Fruit fly (Drosophila melanogaster): ENCODE measurements around the gene CG7488.
A peak's percentile ranks its signal among the peaks of the same experiment; 100 is the strongest.

CG7488 gene

dm6 chr3R:12985828-12986530 is 9.4 kb upstream of the CG7488 start, which contains the start of gene CG31342 (continued):
- TF ChIP-seq sug (tag; optimal IDR thresholded peaks at IDR 0.05) (peak; percentile 54), CG15479 (GFP tag; optimal IDR thresholded peaks at IDR 0.05) (no peak), dm (GFP tag; optimal IDR thresholded peaks at IDR 0.05) (peak; percentile 46), CG17361 (GFP tag; IDR thresholded peaks at IDR 0.05) (no peak), CG4328 (GFP tag; optimal IDR thresholded peaks at IDR 0.05) (peak; percentile 6), CG9727 (GFP tag; optimal IDR thresholded peaks at IDR 0.05) (no peak), pita (GFP tag; optimal IDR thresholded peaks at IDR 0.05) (no peak), unpg (GFP tag; optimal IDR thresholded peaks at IDR 0.05) (no peak), CG8944 (GFP tag; optimal IDR thresholded peaks at IDR 0.05) (no peak), lilli (GFP tag; optimal IDR thresholded peaks at IDR 0.05) (peak; percentile 46), grn (GFP tag; optimal IDR thresholded peaks at IDR 0.05) (no peak), fd64A (GFP tag; optimal IDR thresholded peaks at IDR 0.05) (no peak), Camta (GFP tag; optimal IDR thresholded peaks at IDR 0.05) (no peak), CG10654 (GFP tag; optimal IDR thresholded peaks at IDR 0.05) (no peak), CG6813 (GFP tag; optimal IDR thresholded peaks at IDR 0.05) (no peak), maf-S (GFP tag; optimal IDR thresholded peaks at IDR 0.05) (no peak), fd96Cb (tag; optimal IDR thresholded peaks at IDR 0.05) (no peak), Nf-YA (GFP tag; IDR thresholded peaks at IDR 0.05) (0 out of 2 replicates have a peak, but pooled peaks have one; percentile 12), jigr1 (GFP tag; IDR thresholded peaks at IDR 0.05) (no peak), MBD-R2 (GFP tag; IDR thresholded peaks at IDR 0.05) (peak; percentile 50; the same call in 1 of the 2 replicates), B-H2 (GFP tag; optimal IDR thresholded peaks at IDR 0.05) (no peak), ash1 (GFP tag; optimal IDR thresholded peaks at IDR 0.05) (no peak), CG32772 (GFP tag; IDR thresholded peaks at IDR 0.05) (no peak), CG2202 (tag; optimal IDR thresholded peaks at IDR 0.05) (peak; percentile 2), CG8290 (GFP tag; optimal IDR thresholded peaks at IDR 0.05) (no peak), CG8290 (tag; optimal IDR thresholded peaks at IDR 0.05) (no peak), TFAM (GFP tag; optimal IDR thresholded peaks at IDR 0.05) (no peak), HLHmδ (GFP tag; optimal IDR thresholded peaks at IDR 0.05) (no peak), GATAe (GFP tag; conservative IDR thresholded peaks at IDR 0.05) (no peak), ci (GFP tag; IDR thresholded peaks at IDR 0.05) (peak; percentile 25; the same call in 1 of the 3 replicates), CG7745 (tag; optimal IDR thresholded peaks at IDR 0.05) (no peak), Aef1 (GFP tag; IDR thresholded peaks at IDR 0.05) (no peak), CG33557 (GFP tag; optimal IDR thresholded peaks at IDR 0.05) (peak; percentile 36), sens (GFP tag) (peak; percentile 94), Atf3 (GFP tag; optimal IDR thresholded peaks at IDR 0.05) (no peak), CG4360 (GFP tag; IDR thresholded peaks at IDR 0.05) (no peak), lab (GFP tag; optimal IDR thresholded peaks at IDR 0.05) (no peak), vvl (GFP tag; IDR thresholded peaks at IDR 0.05) (peak; percentile 63; the same call in 1 of the 2 replicates), CG30020 (tag; optimal IDR thresholded peaks at IDR 0.05) (peak; percentile 93), D19B (GFP tag; optimal IDR thresholded peaks at IDR 0.05) (no peak), gfzf (GFP tag; optimal IDR thresholded peaks at IDR 0.05) (peak; percentile 30), Hr51 (GFP tag; optimal IDR thresholded peaks at IDR 0.05) (no peak), Dll (GFP tag; IDR thresholded peaks at IDR 0.05; ENCODE audit: partially characterized antibody) (peak; percentile 78), Hmr (GFP tag; optimal IDR thresholded peaks at IDR 0.05) (no peak), CG17385 (GFP tag; optimal IDR thresholded peaks at IDR 0.05) (no peak), pnt (GFP tag; optimal IDR thresholded peaks at IDR 0.05) (no peak), gsb-n (tag; optimal IDR thresholded peaks at IDR 0.05) (no peak), Sox102F (GFP tag; optimal IDR thresholded peaks at IDR 0.05) (no peak), sima (GFP tag; optimal IDR thresholded peaks at IDR 0.05) (no peak), PHDP (tag; optimal IDR thresholded peaks at IDR 0.05) (peak; percentile 68)

Measured in whole organism, embryonic.